Worm (Caenorhabditis elegans): ENCODE measurements around the gene hrpa-1.
A peak's percentile ranks its signal among the peaks of the same experiment; 100 is the strongest.

Gene hrpa-1

ce11 chrIV:3294553-3295185 is 44.0 kb downstream of the hrpa-1 start, which contains the start of gene W08E12.7 (continued):
- TF ChIP-seq snpc-4 (tag; optimal IDR thresholded peaks at IDR 0.05) (peak; percentile 76), blmp-1 (tag; optimal IDR thresholded peaks at IDR 0.05) (peak; percentile 91), xbp-1 (tag; optimal IDR thresholded peaks at IDR 0.05) (peak; percentile 92), nhr-12 (tag; optimal IDR thresholded peaks at IDR 0.05) (no peak), lin-15B (tag; optimal IDR thresholded peaks at IDR 0.05) (peak; percentile 99), lin-14 (GFP tag; optimal IDR thresholded peaks at IDR 0.05) (peak; percentile 95), nhr-47 (tag; optimal IDR thresholded peaks at IDR 0.05) (peak; percentile 94), fkh-4 (tag; optimal IDR thresholded peaks at IDR 0.05; ENCODE audit: borderline replicate concordance) (no peak), lir-3 (tag; optimal IDR thresholded peaks at IDR 0.05; ENCODE audit: poor library complexity) (peak; percentile 83), skn-1 (tag; optimal IDR thresholded peaks at IDR 0.05) (peak; percentile 96), Y116A8C.19 (tag; optimal IDR thresholded peaks at IDR 0.05; ENCODE audit: borderline replicate concordance) (no peak), fkh-10 (GFP tag; optimal IDR thresholded peaks at IDR 0.05) (peak; percentile 69), nhr-71 (tag; optimal IDR thresholded peaks at IDR 0.05) (peak; percentile 97), pax-3 (tag; optimal IDR thresholded peaks at IDR 0.05) (peak; percentile 88), tbx-2 (tag; optimal IDR thresholded peaks at IDR 0.05) (peak; percentile 90), fos-1 (tag; optimal IDR thresholded peaks at IDR 0.05) (peak; percentile 90), nhr-90 (tag; optimal IDR thresholded peaks at IDR 0.05; ENCODE audit: poor library complexity) (peak; percentile 90), vab-15 (tag; optimal IDR thresholded peaks at IDR 0.05) (peak; percentile 85), ztf-4 (tag; optimal IDR thresholded peaks at IDR 0.05) (peak; percentile 80), hpl-2 (GFP tag; optimal IDR thresholded peaks at IDR 0.05) (peak; percentile 89), lin-13 (GFP tag; optimal IDR thresholded peaks at IDR 0.05) (peak; percentile 95), efl-3 (GFP tag; optimal IDR thresholded peaks at IDR 0.05) (no peak), zag-1 (tag; optimal IDR thresholded peaks at IDR 0.05) (peak; percentile 50), ama-1 (optimal IDR thresholded peaks at IDR 0.05) (peak; percentile 84), irx-1 (tag; optimal IDR thresholded peaks at IDR 0.05) (peak; percentile 86), nhr-85 (tag) (peak; percentile 94), elt-3 (tag; optimal IDR thresholded peaks at IDR 0.05) (peak in 5 of 6 experiments; percentile 22 to 98 (median 81)), ceh-90 (tag; optimal IDR thresholded peaks at IDR 0.05) (no peak), ceh-88 (GFP tag; IDR thresholded peaks at IDR 0.05) (peak; percentile 85), ets-5 (GFP tag; IDR thresholded peaks at IDR 0.05) (no peak), ceh-63 (GFP tag; optimal IDR thresholded peaks at IDR 0.05) (no peak), nhr-28 (tag; optimal IDR thresholded peaks at IDR 0.05) (no peak), snu-23 (GFP tag; optimal IDR thresholded peaks at IDR 0.05) (peak; percentile 97)

ce11 chrIV:3293800-3294493 is 44.7 kb downstream of the hrpa-1 start:
- TF ChIP-seq efl-1 (optimal IDR thresholded peaks at IDR 0.05) (no peak), efl-1 (GFP tag; optimal IDR thresholded peaks at IDR 0.05 in 1 of 2) (peak in 1 of 2 experiments; percentile 79), irx-1 (tag; optimal IDR thresholded peaks at IDR 0.05) (no peak), alr-1 (tag; optimal IDR thresholded peaks at IDR 0.05; ENCODE audit: borderline replicate concordance) (peak; percentile 62)

- TF ChIP-seq lin-35 (GFP tag; optimal IDR thresholded peaks at IDR 0.05) (no peak), blmp-1 (tag; optimal IDR thresholded peaks at IDR 0.05) (peak; percentile 26), sup-37 (GFP tag; optimal IDR thresholded peaks at IDR 0.05) (no peak), pag-3 (tag; optimal IDR thresholded peaks at IDR 0.05; ENCODE audit: borderline replicate concordance, insufficient read depth) (no peak), egl-27 (tag; optimal IDR thresholded peaks at IDR 0.05) (no peak), alr-1 (tag; optimal IDR thresholded peaks at IDR 0.05; ENCODE audit: borderline replicate concordance) (no peak), ces-1 (GFP tag; optimal IDR thresholded peaks at IDR 0.05) (no peak), nhr-85 (tag) (peak; percentile 70), mdl-1 (tag; optimal IDR thresholded peaks at IDR 0.05) (no peak), zip-4 (GFP tag; optimal IDR thresholded peaks at IDR 0.05) (no peak), fkh-8 (tag; optimal IDR thresholded peaks at IDR 0.05) (no peak), snu-23 (GFP tag; optimal IDR thresholded peaks at IDR 0.05) (peak; percentile 5), nhr-28 (tag; optimal IDR thresholded peaks at IDR 0.05) (no peak), lin-13 (GFP tag; optimal IDR thresholded peaks at IDR 0.05) (no peak), unc-86 (tag; optimal IDR thresholded peaks at IDR 0.05) (no peak), elt-3 (tag; optimal IDR thresholded peaks at IDR 0.05) (no peak)
Observed at ce11 chrIV:3291977-3292561, 46.6 kb downstream of the hrpa-1 start, which contains the start of gene W08E12.8. W08E12.8 (plus strand) TSS chrIV:3292371.
